Worm (Caenorhabditis elegans): ENCODE results near the gene let-413.

DNA sequence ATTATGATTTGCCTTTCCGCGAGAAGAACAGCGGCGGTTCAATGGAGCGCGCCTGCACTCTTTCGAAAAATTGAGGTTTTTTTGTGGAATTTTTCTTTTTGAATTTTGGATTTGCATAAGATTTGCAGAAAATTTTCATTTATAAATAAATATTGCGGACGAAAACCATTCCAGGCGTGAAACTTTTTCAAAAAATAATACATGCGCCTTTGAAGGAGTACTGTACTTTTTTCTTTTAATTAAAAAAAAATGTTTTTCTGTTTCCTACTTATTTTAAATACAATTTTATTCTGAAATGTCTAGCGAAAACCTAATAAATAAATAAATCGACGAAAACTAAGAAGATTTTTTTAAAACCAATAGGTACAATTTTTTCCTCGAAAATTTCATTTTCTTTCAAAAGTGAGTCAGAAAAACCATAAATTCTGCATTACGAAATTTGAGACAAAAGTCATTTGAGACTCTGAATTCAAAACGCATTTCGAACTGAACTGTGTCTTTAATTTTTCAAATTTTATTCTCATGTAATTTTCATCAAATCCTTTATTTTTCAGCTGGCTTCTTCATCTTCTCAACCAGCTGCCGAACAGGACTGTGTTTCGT, 3.5 kb upstream of the let-413 start, which contains the start of gene F26D11.1:
- no peak for TF ChIP-seq lin-13 (GFP tag; optimal IDR thresholded peaks at IDR 0.05)
- no peak for TF ChIP-seq jun-1 (tag; optimal IDR thresholded peaks at IDR 0.05)
- TF ChIP-seq unc-39 (tag; optimal IDR thresholded peaks at IDR 0.05): no peak
- no peak for TF ChIP-seq ztf-11 (tag; optimal IDR thresholded peaks at IDR 0.05)
- TF ChIP-seq unc-62 (GFP tag; optimal IDR thresholded peaks at IDR 0.05 in 1 of 2): no peak
- TF ChIP-seq unc-62 (tag; optimal IDR thresholded peaks at IDR 0.05): no peak
- no peak for TF ChIP-seq lin-38 (GFP tag; IDR thresholded peaks at IDR 0.05)

Measured in whole organism, L4 larva.